Worm (Caenorhabditis elegans): ENCODE measurements around the gene egl-4.

DNA sequence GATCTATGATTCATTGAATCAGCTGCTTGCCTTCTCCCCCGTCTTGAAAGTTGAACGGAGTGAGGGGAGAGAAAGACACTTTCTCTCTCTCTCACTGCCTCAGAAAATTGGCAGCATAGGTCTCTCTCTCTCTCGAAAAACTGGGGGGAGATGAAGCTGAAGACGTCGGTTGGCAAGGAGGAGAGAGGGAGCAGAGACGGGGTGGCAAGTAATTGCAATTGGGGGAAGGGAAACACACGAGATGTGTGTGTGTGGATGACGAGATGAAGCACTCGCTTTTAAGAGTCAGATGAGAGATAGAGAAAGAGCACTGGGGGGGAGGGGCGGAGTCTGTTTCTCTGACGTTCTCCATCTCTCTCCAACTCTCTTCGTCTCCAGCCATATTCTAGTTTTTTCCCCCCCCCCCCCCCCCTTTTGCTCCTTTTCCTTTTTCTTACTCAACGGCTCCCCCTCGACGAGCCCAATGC, 23.8 kb upstream of the egl-4 start, which contains the start of gene cmk-1:
- no peak for TF ChIP-seq dao-5 (tag; optimal IDR thresholded peaks at IDR 0.05)
- TF ChIP-seq him-1 (tag; optimal IDR thresholded peaks at IDR 0.05) = peak; percentile 82
- TF ChIP-seq W03F9.2 (tag; optimal IDR thresholded peaks at IDR 0.05) = no peak

Data from whole organism, L4/young adult.